Worm (Caenorhabditis elegans): Measurements from ENCODE around the gene C49F8.3.

Gene C49F8.3

DNA sequence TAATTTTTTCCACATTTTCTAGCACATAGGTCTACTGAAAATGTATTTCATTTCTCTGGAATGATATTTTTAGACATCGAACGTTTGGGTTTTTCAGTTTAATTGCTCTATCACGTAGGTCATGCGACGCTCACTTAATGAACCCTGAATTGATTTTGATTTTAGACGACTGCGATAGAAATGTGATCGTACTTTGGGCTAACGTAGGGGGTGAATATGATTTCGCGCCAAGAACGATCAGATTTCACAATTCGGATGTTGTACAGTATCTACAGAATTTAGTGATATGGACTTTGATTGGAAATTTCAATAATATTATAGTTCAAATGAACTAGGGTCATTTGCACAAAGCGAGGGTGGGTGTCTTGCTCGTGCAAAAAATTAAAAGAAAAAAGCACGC lies 35.2 kb downstream of the C49F8.3 start:
- TF ChIP-seq mab-5 (tag; optimal IDR thresholded peaks at IDR 0.05) = no peak
- no peak for TF ChIP-seq M03D4.4 (tag; optimal IDR thresholded peaks at IDR 0.05)

DNA sequence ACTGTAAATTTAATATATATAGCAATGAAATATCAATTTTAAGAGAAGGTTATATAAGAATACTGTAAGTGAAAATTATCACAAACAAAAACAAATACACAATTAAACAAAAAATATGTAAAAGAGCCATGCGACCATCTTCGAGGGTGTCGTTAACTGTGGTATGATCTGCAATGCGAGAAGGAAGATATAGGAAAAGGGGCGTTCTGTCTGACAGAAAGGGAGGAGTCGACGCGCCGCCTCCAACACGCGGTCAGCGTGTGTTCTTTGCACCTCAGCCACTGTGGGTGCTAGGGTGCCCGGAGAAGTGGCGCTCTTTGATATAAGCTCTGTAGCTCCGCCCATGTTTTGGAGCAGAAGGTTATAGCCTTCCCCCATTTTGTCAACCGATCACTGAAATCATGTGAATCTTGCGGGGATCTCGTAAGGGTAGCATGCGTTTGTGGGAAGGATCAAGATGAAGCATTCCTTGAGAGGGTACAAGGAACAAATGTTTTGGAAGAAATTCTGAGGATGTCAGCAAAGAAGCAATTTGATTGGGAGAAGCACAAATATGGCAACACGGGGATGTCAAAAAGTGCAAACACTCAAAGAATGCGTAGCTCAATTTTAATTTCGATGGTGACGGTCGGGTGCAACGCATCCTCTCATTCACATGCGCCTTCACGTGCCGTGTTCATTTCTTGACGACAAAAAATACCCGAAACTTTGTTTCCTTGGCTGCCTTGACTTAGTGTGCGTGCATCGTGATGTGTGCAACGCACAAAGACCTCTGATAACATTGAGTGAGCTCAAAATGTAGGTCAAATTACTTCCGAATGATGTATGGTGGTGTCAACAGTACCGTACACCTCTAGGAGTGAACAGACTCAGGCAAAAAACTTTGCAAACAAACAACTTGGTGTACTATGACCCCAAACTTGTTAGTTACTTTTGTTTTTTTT lies 36.3 kb downstream of the C49F8.3 start, which contains the start of gene mxl-3:
Gene mxl-3, minus strand, starts transcription at position 1 of the 944 bp plus-strand sequence.
- TF ChIP-seq unc-39 (tag; optimal IDR thresholded peaks at IDR 0.05) (no peak), flh-1 (GFP tag; optimal IDR thresholded peaks at IDR 0.05) (no peak), unc-62 (GFP tag; optimal IDR thresholded peaks at IDR 0.05) (no peak), unc-120 (tag; optimal IDR thresholded peaks at IDR 0.05; ENCODE audit: poor library complexity, severe bottlenecking) (no peak), lsy-2 (tag; optimal IDR thresholded peaks at IDR 0.05) (no peak), snpc-4 (tag; optimal IDR thresholded peaks at IDR 0.05) (no peak), nhr-28 (tag; optimal IDR thresholded peaks at IDR 0.05) (no peak), nhr-12 (tag; optimal IDR thresholded peaks at IDR 0.05) (no peak), mls-2 (tag; optimal IDR thresholded peaks at IDR 0.05) (no peak), elt-3 (tag; optimal IDR thresholded peaks at IDR 0.05) (no peak), elt-1 (tag; optimal IDR thresholded peaks at IDR 0.05; ENCODE audit: borderline replicate concordance, insufficient read depth) (no peak)

DNA sequence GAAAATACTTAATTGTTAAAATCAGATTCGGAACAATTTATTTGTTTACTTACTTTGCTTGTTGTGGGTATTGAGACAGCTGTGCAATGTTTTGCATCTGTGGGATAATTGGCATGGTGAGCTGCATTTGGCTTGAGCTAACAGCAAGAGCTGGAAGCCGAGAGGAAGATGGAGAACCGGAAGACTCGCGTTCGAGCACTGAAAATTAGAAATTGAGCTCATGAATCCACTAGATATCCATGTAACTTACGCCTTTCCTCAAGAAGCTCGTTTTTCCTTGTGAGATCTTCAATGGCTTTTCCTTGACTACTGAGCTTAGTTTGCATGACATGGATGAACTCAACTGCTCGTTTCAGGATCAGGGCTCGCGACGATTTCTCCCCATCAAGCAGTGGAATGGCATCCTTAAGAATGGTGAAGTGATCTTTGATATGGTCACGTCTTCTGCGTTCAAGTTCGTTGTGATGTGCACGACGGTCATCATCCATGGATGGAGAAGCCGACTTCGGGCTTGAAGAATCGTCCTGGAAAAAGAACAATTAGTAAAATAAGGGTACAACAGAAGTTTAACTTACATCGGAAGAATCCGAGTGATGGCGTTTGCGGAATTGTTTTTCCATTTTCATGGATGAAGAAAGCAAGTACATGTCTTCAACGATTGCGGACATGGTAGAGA lies 37.1 kb downstream of the C49F8.3 start:
- TF ChIP-seq snpc-4 (tag; optimal IDR thresholded peaks at IDR 0.05) (no peak), ztf-11 (tag; optimal IDR thresholded peaks at IDR 0.05) (no peak), tbx-8 (GFP tag; optimal IDR thresholded peaks at IDR 0.05) (no peak), unc-120 (tag; optimal IDR thresholded peaks at IDR 0.05; ENCODE audit: poor library complexity, severe bottlenecking) (no peak), bed-3 (GFP tag; optimal IDR thresholded peaks at IDR 0.05) (no peak), nhr-28 (tag; optimal IDR thresholded peaks at IDR 0.05) (no peak), nhr-76 (tag; optimal IDR thresholded peaks at IDR 0.05) (no peak), unc-62 (GFP tag; optimal IDR thresholded peaks at IDR 0.05) (no peak), mep-1 (tag; optimal IDR thresholded peaks at IDR 0.05) (no peak), blmp-1 (tag; optimal IDR thresholded peaks at IDR 0.05) (no peak), ham-2 (GFP tag; optimal IDR thresholded peaks at IDR 0.05) (no peak), ceh-43 (GFP tag; optimal IDR thresholded peaks at IDR 0.05) (no peak), zip-8 (tag; optimal IDR thresholded peaks at IDR 0.05) (no peak), sem-2 (GFP tag; optimal IDR thresholded peaks at IDR 0.05) (no peak), unc-39 (tag; optimal IDR thresholded peaks at IDR 0.05) (no peak), flh-1 (GFP tag; optimal IDR thresholded peaks at IDR 0.05) (no peak), mab-5 (tag; optimal IDR thresholded peaks at IDR 0.05) (no peak), hlh-1 (tag; optimal IDR thresholded peaks at IDR 0.05) (no peak), mls-2 (tag; optimal IDR thresholded peaks at IDR 0.05) (no peak)

DNA sequence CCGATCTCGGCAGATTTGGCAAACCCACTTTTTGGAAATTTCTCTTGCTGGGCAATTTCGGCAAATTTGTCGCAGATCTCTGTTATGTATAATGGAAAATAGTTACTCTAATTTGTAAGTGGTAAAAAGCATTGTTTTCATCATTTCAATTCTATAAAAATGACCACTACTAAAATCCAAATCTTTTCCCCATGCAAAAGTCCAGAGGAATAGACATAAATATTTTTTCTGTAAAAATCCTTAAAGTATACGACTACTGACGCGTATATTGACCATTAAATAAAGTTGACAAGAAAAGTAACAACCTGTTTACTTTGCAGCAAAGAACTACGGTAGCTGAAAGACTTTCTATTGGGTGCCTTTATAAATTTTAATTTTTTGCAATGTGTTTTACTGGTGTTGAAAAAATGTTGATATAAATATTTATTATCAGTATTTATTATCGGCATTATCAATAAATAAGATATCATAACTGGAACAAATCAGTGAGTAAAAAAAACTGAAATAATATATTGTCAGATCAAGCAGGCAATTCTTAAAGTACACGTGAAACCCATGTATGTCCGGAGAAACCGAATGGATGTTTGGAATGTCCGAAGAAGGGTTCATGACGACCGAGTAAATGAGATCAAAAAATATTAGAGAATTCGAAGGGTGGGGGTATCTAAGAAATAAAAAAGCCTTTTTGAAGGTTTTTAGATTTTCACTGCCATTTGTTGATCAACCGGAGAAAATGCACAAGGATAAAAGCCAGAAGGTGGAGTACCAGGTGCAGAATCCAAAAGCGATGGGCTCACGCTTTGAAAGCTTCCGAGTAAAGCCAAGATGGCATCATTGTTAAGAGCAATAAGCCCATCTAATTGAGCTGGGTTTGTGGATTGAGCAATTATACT lies 37.9 kb downstream of the C49F8.3 start:
- TF ChIP-seq cnd-1 (tag; optimal IDR thresholded peaks at IDR 0.05) (no peak), lin-13 (tag; optimal IDR thresholded peaks at IDR 0.05) (no peak), ces-1 (GFP tag; optimal IDR thresholded peaks at IDR 0.05) (no peak), elt-3 (tag; optimal IDR thresholded peaks at IDR 0.05) (no peak), ham-2 (GFP tag; optimal IDR thresholded peaks at IDR 0.05) (no peak), lin-32 (GFP tag; optimal IDR thresholded peaks at IDR 0.05) (no peak), bed-3 (GFP tag; optimal IDR thresholded peaks at IDR 0.05) (no peak), sem-2 (GFP tag; optimal IDR thresholded peaks at IDR 0.05) (no peak), hlh-1 (tag; optimal IDR thresholded peaks at IDR 0.05) (no peak), M03D4.4 (tag; optimal IDR thresholded peaks at IDR 0.05) (no peak), nhr-28 (tag; optimal IDR thresholded peaks at IDR 0.05) (no peak), nhr-12 (tag; optimal IDR thresholded peaks at IDR 0.05) (no peak)
